Fruit fly (Drosophila melanogaster) whole organism, embryonic: Measurements from ENCODE around the gene CG46456.

Experiments
- Antp ChIP-seq: fragments of 200-800 bp; sonication (Bioruptor generic); optimal IDR thresholded peaks from 3 replicates; lab custom pipeline; 2016; ENCODE audit warnings: missing biosample characterization, missing genetic modification characterization
- BEAF-32 ChIP-seq: fragments of 200-800 bp; sonication (Bioruptor generic); optimal IDR thresholded peaks from 3 replicates; lab custom pipeline; 2017; ENCODE audit warnings: missing biosample characterization, missing genetic modification characterization, mild to moderate bottlenecking, moderate library complexity, missing genetic modification reagents
- CG10321 ChIP-seq: fragments of 200-800 bp; sonication (Bioruptor generic); IDR thresholded peaks from 2 replicates; pipeline ENCODE4 v1.3.6; 2022; ENCODE audit warnings: missing biosample characterization, missing genetic modification characterization
- CG10431 ChIP-seq: fragments of 200-800 bp; sonication (Bioruptor generic); optimal IDR thresholded peaks from 3 replicates; lab custom pipeline; 2018; ENCODE audit warnings: missing biosample characterization, mild to moderate bottlenecking, missing genetic modification characterization
- CG12104 ChIP-seq: fragments of 200-800 bp; sonication (Bioruptor generic); optimal IDR thresholded peaks from 3 replicates; lab custom pipeline; 2016; ENCODE audit warnings: missing biosample characterization, missing genetic modification characterization
- CG12155 ChIP-seq: fragments of 200-800 bp; sonication (Bioruptor generic); optimal IDR thresholded peaks from 3 replicates; lab custom pipeline; 2016; ENCODE audit warnings: missing biosample characterization, missing genetic modification characterization
- CG12299 ChIP-seq: fragments of 200-800 bp; sonication (Bioruptor generic); optimal IDR thresholded peaks from 2 replicates; lab custom pipeline; 2018; ENCODE audit warnings: missing biosample characterization, mild to moderate bottlenecking, missing genetic modification characterization
- CG12659 ChIP-seq: fragments of 200-800 bp; sonication (Bioruptor generic); optimal IDR thresholded peaks from 3 replicates; lab custom pipeline; 2017; ENCODE audit warnings: mild to moderate bottlenecking, missing biosample characterization, missing genetic modification reagents, missing genetic modification characterization
- CG13775 ChIP-seq: fragments of 200-800 bp; sonication (Bioruptor generic); optimal IDR thresholded peaks from 3 replicates; lab custom pipeline; 2017; ENCODE audit warnings: missing biosample characterization, mild to moderate bottlenecking, missing genetic modification characterization
- CG1602 ChIP-seq: fragments of 200-800 bp; sonication (Bioruptor generic); optimal IDR thresholded peaks from 3 replicates; lab custom pipeline; 2016; ENCODE audit warnings: missing biosample characterization, missing genetic modification characterization
- CG17186 ChIP-seq: fragments of 200-800 bp; sonication (Bioruptor generic); optimal IDR thresholded peaks from 3 replicates; lab custom pipeline; 2017; ENCODE audit warnings: missing biosample characterization, missing genetic modification reagents, missing genetic modification characterization
- CG17361 ChIP-seq: fragments of 200-800 bp; sonication (Bioruptor generic); IDR thresholded peaks from 3 replicates; pipeline ENCODE4 v1.3.6; 2022; ENCODE audit warnings: missing biosample characterization, missing genetic modification characterization
- CG17385 ChIP-seq: fragments of 200-800 bp; sonication (Bioruptor generic); optimal IDR thresholded peaks from 3 replicates; lab custom pipeline; 2018; ENCODE audit warnings: missing biosample characterization, mild to moderate bottlenecking, missing genetic modification characterization
- CG2120 ChIP-seq: fragments of 200-800 bp; sonication (Bioruptor generic); optimal IDR thresholded peaks from 3 replicates; lab custom pipeline; 2016; ENCODE audit warnings: missing biosample characterization, missing genetic modification characterization
- CG32532 ChIP-seq: fragments of 200-800 bp; sonication (Bioruptor generic); IDR thresholded peaks from 2 replicates; pipeline ENCODE4 v1.3.6; 2022; ENCODE audit warnings: missing biosample characterization, missing genetic modification characterization
- CG33557 ChIP-seq: fragments of 200-800 bp; sonication (Bioruptor generic); optimal IDR thresholded peaks from 2 replicates; lab custom pipeline; 2019; ENCODE audit warnings: missing biosample characterization, mild to moderate bottlenecking, missing genetic modification characterization, moderate library complexity
- CG4328 ChIP-seq: fragments of 200-800 bp; sonication (Bioruptor generic); optimal IDR thresholded peaks from 3 replicates; lab custom pipeline; 2017; ENCODE audit warnings: missing biosample characterization, missing genetic modification reagents, missing genetic modification characterization
- CG4854 ChIP-seq: fragments of 200-800 bp; sonication (Bioruptor generic); optimal IDR thresholded peaks from 2 replicates; lab custom pipeline; 2016; ENCODE audit warnings: missing biosample characterization, missing genetic modification characterization, inconsistent platforms
- CG8924 ChIP-seq: fragments of 200-800 bp; optimal IDR thresholded peaks from 3 replicates; lab custom pipeline; 2019; ENCODE audit warnings: missing biosample characterization, mild to moderate bottlenecking, missing genetic modification characterization, moderate library complexity
- Dbx ChIP-seq: fragments of 200-800 bp; sonication (Bioruptor generic); IDR thresholded peaks from 3 replicates; pipeline ENCODE4 v1.3.6; 2022; ENCODE audit warnings: missing biosample characterization, missing genetic modification characterization
- H15 ChIP-seq: fragments of 200-800 bp; sonication (Bioruptor generic); IDR thresholded peaks from 3 replicates; pipeline ENCODE4 v1.3.6; 2022; ENCODE audit warnings: missing biosample characterization, missing genetic modification characterization
- HLH54F ChIP-seq: fragments of 200-800 bp; sonication (Bioruptor generic); optimal IDR thresholded peaks from 3 replicates; lab custom pipeline; 2016; ENCODE audit warnings: missing biosample characterization, missing genetic modification characterization
- HmgZ ChIP-seq: fragments of 200-800 bp; sonication (Bioruptor generic); optimal IDR thresholded peaks from 2 replicates; lab custom pipeline; 2018; ENCODE audit warnings: missing biosample characterization, mild to moderate bottlenecking, missing genetic modification characterization
- Hr51 ChIP-seq, 2 experiments: fragments of 200-800 bp; sonication (Bioruptor generic); optimal IDR thresholded peaks; 2 replicates in 1 of 2; 3 replicates in 1 of 2; lab custom pipeline; 2016 to 2018; ENCODE audit warnings: missing biosample characterization in 2 of 2, missing genetic modification characterization in 2 of 2, mild to moderate bottlenecking in 1 of 2, moderate library complexity in 1 of 2
- MESR4 ChIP-seq: fragments of 200-800 bp; sonication (Bioruptor generic); optimal IDR thresholded peaks from 2 replicates; lab custom pipeline; 2018; ENCODE audit warnings: missing biosample characterization, mild to moderate bottlenecking, missing genetic modification characterization, moderate library complexity
- Meics ChIP-seq: fragments of 200-800 bp; sonication (Bioruptor generic); optimal IDR thresholded peaks from 2 replicates; lab custom pipeline; 2017; ENCODE audit warnings: missing biosample characterization, mild to moderate bottlenecking, missing genetic modification characterization
- PHDP ChIP-seq: fragments of 200-800 bp; sonication (Bioruptor generic); optimal IDR thresholded peaks from 3 replicates; lab custom pipeline; 2018; ENCODE audit warnings: missing biosample characterization, mild to moderate bottlenecking, missing genetic modification characterization, moderate library complexity
- Scr ChIP-seq: fragments of 200-800 bp; sonication (Bioruptor generic); IDR thresholded peaks from 2 replicates; pipeline ENCODE4 v1.3.6; 2022; ENCODE audit warnings: missing biosample characterization, missing genetic modification characterization; ENCODE audit not compliant: partially characterized antibody
- Sox100B ChIP-seq: fragments of 200-800 bp; sonication (Bioruptor generic); optimal IDR thresholded peaks from 3 replicates; lab custom pipeline; 2018; ENCODE audit warnings: missing biosample characterization, mild to moderate bottlenecking, missing genetic modification characterization
- Sry-β ChIP-seq: fragments of 200-800 bp; sonication (Bioruptor generic); optimal IDR thresholded peaks from 2 replicates; lab custom pipeline; 2018; ENCODE audit warnings: missing biosample characterization, mild to moderate bottlenecking, missing genetic modification characterization, moderate library complexity
- ci ChIP-seq: fragments of 200-800 bp; sonication (Bioruptor generic); IDR thresholded peaks from 3 replicates; pipeline ENCODE4 v1.3.6; 2022; ENCODE audit warnings: missing biosample characterization, missing genetic modification characterization
- dmrt11E ChIP-seq: fragments of 200-800 bp; sonication (Bioruptor generic); optimal IDR thresholded peaks from 3 replicates; lab custom pipeline; 2018; ENCODE audit warnings: missing biosample characterization, mild to moderate bottlenecking, missing genetic modification characterization, moderate library complexity
- fru ChIP-seq: fragments of >200 bp; optimal IDR thresholded peaks from 2 replicates; lab custom pipeline; 2017
- gfzf ChIP-seq: fragments of 200-800 bp; sonication (Bioruptor generic); optimal IDR thresholded peaks from 2 replicates; lab custom pipeline; 2016; ENCODE audit warnings: missing biosample characterization, mild to moderate bottlenecking, missing genetic modification characterization, moderate library complexity
- gt ChIP-seq: fragments of 200-800 bp; sonication (Bioruptor generic); IDR thresholded peaks from 2 replicates; pipeline ENCODE4 v1.3.6; 2022; ENCODE audit warnings: missing biosample characterization, missing genetic modification characterization
- her ChIP-seq: fragments of 200-800 bp; sonication (Bioruptor generic); optimal IDR thresholded peaks from 2 replicates; lab custom pipeline; 2016; ENCODE audit warnings: missing biosample characterization, missing genetic modification characterization
- insv ChIP-seq, 2 experiments: fragments of 200-800 bp; sonication (Bioruptor generic); optimal IDR thresholded peaks; 3 replicates each; lab custom pipeline; 2016 to 2018; ENCODE audit warnings: missing biosample characterization in 2 of 2, missing genetic modification characterization in 2 of 2
- ken ChIP-seq: fragments of 200-800 bp; sonication (Bioruptor generic); IDR thresholded peaks from 3 replicates; pipeline ENCODE4 v1.3.6; 2022; ENCODE audit warnings: missing biosample characterization, missing genetic modification characterization
- lab ChIP-seq: fragments of 200-800 bp; sonication (Bioruptor generic); optimal IDR thresholded peaks from 3 replicates; lab custom pipeline; 2017; ENCODE audit warnings: missing biosample characterization, missing genetic modification characterization, mild to moderate bottlenecking, moderate library complexity, missing genetic modification reagents
- lmd ChIP-seq: fragments of 200-800 bp; sonication (Bioruptor generic); IDR thresholded peaks from 2 replicates; pipeline ENCODE4 v1.3.6; 2022; ENCODE audit warnings: missing biosample characterization, missing genetic modification characterization
- pfk ChIP-seq: fragments of 200-800 bp; sonication (Bioruptor generic); optimal IDR thresholded peaks from 2 replicates; lab custom pipeline; 2018; ENCODE audit warnings: missing biosample characterization, mild to moderate bottlenecking, missing genetic modification characterization, moderate library complexity
- pita ChIP-seq: fragments of 200-800 bp; sonication (Bioruptor generic); optimal IDR thresholded peaks from 2 replicates; lab custom pipeline; 2017; ENCODE audit warnings: missing biosample characterization, mild to moderate bottlenecking, missing genetic modification characterization
- ro ChIP-seq: fragments of 200-800 bp; sonication (Bioruptor generic); IDR thresholded peaks from 2 replicates; pipeline ENCODE4 v1.3.6; 2022; ENCODE audit warnings: missing biosample characterization, missing genetic modification characterization
- sc ChIP-seq, 3 experiments: fragments of >200 bp in 2 of 3; fragments of 200-800 bp in 1 of 3; sonication (Bioruptor generic) in 1 of 3; optimal IDR thresholded peaks; 2 replicates in 2 of 3; 3 replicates in 1 of 3; lab custom pipeline; 2017; ENCODE audit warnings: mild to moderate bottlenecking in 1 of 3, missing biosample characterization in 1 of 3, missing genetic modification characterization in 1 of 3, missing genetic modification reagents in 1 of 3
- shn ChIP-seq: fragments of 200-800 bp; sonication (Bioruptor generic); optimal IDR thresholded peaks from 3 replicates; lab custom pipeline; 2016; ENCODE audit warnings: missing biosample characterization, missing genetic modification characterization
- tna ChIP-seq: fragments of 200-800 bp; sonication (Bioruptor generic); IDR thresholded peaks from 2 replicates; pipeline ENCODE4 v1.3.6; 2022; ENCODE audit warnings: missing biosample characterization, missing genetic modification characterization; ENCODE audit not compliant: partially characterized antibody
- twi ChIP-seq: fragments of 200-800 bp; optimal IDR thresholded peaks from 2 replicates; lab custom pipeline; 2019; ENCODE audit warnings: missing biosample characterization, mild to moderate bottlenecking, missing genetic modification characterization, moderate library complexity
- unpg ChIP-seq: fragments of 200-800 bp; sonication (Bioruptor generic); optimal IDR thresholded peaks from 3 replicates; lab custom pipeline; 2018; ENCODE audit warnings: missing biosample characterization, mild to moderate bottlenecking, missing genetic modification characterization, moderate library complexity

Gene CG46456

dm6 chr3L:5359208-5360003, 4.3 kb upstream of the CG46456 start, which contains the start of gene Klp64D (continued):
- TF ChIP-seq CG33557 (peak; percentile 3), HLH54F (no peak), Hr51 (GFP tag; optimal IDR thresholded peaks at IDR 0.05; lab: Kevin White, UChicago) (peak in 1 of 2 experiments; percentile 41), lab (GFP tag; lab: Kevin White, UChicago) (peak; percentile 39), lmd (peak; percentile 21; the same call in 1 of the 2 replicates), pfk (GFP tag; lab: Kevin White, UChicago) (no peak), insv (GFP tag; optimal IDR thresholded peaks at IDR 0.05; lab: Kevin White, UChicago) (peak in 1 of 2 experiments; percentile 82), BEAF-32 (GFP tag; lab: Kevin White, UChicago) (peak; percentile 14), gfzf (no peak), CG2120 (GFP tag; lab: Kevin White, UChicago) (peak; percentile 6), Antp (no peak), Meics (GFP tag; lab: Kevin White, UChicago) (peak; percentile 32), CG12155 (peak; percentile 11), H15 (no peak), twi (tag; lab: Kevin White, UChicago) (peak; percentile 14), ken (GFP tag; lab: Robert Waterston, UW) (no peak), Sox100B (peak; percentile 19), CG17361 (GFP tag; lab: Robert Waterston, UW) (peak; percentile 44; the same call in 2 of the 3 replicates), Sry-β (GFP tag; lab: Kevin White, UChicago) (no peak), CG8924 (peak; percentile 43), sc (optimal IDR thresholded peaks at IDR 0.05; lab: Kevin White, UChicago) (no peak), sc (GFP tag; optimal IDR thresholded peaks at IDR 0.05; lab: Kevin White, UChicago) (no peak), MESR4 (GFP tag; lab: Kevin White, UChicago) (peak; percentile 93), CG32532 (GFP tag; lab: Robert Waterston, UW) (peak; percentile 58), ro (GFP tag; lab: Robert Waterston, UW) (no peak), shn (GFP tag; lab: Kevin White, UChicago) (no peak), Scr (GFP tag; lab: Robert Waterston, UW) (peak; percentile 45), her (GFP tag; lab: Kevin White, UChicago) (no peak), fru (lab: Kevin White, UChicago) (no peak), CG10431 (GFP tag; lab: Kevin White, UChicago) (peak; percentile 2), CG1602 (GFP tag; lab: Kevin White, UChicago) (no peak), dmrt11E (tag; lab: Kevin White, UChicago) (peak; percentile 39), unpg (peak; percentile 51), HmgZ (tag; lab: Kevin White, UChicago) (no peak), gt (no peak), CG13775 (peak; percentile 12), tna (no peak), Dbx (GFP tag; lab: Robert Waterston, UW) (0 out of 3 replicates have a peak, but pooled peaks have one; percentile 47), ci (GFP tag; lab: Robert Waterston, UW) (no peak), CG12299 (peak; percentile 11), CG4328 (GFP tag; lab: Kevin White, UChicago) (no peak), CG4854 (GFP tag; lab: Kevin White, UChicago) (no peak), CG10321 (GFP tag; lab: Robert Waterston, UW) (no peak), CG12659 (GFP tag; lab: Kevin White, UChicago) (peak; percentile 36), CG12104 (GFP tag; lab: Kevin White, UChicago) (no peak), CG17385 (GFP tag; lab: Kevin White, UChicago) (no peak), pita (no peak), CG17186 (GFP tag; lab: Kevin White, UChicago) (no peak), PHDP (tag; lab: Kevin White, UChicago) (peak; percentile 21)
